Fruit fly (Drosophila melanogaster) whole organism, embryonic: ENCODE measurements around the gene CG43059.
A peak's percentile ranks its signal among the peaks of the same experiment; 100 is the strongest.

Experiments used
- Aef1 ChIP-seq: fragments of 200-800 bp; sonication (Bioruptor generic); IDR thresholded peaks from 3 replicates; pipeline ENCODE4 v1.3.6; 2022; ENCODE audit warnings: missing biosample characterization, missing genetic modification characterization
- B-H2 ChIP-seq: fragments of 200-800 bp; sonication (Bioruptor generic); optimal IDR thresholded peaks from 2 replicates; lab custom pipeline; 2018; ENCODE audit warnings: missing biosample characterization, mild to moderate bottlenecking, missing genetic modification characterization
- CG11398 ChIP-seq: fragments of 200-800 bp; sonication (Bioruptor generic); optimal IDR thresholded peaks from 2 replicates; lab custom pipeline; 2016; ENCODE audit warnings: missing biosample characterization, missing genetic modification characterization
- CG11456 ChIP-seq: fragments of 200-800 bp; sonication (Bioruptor generic); IDR thresholded peaks from 3 replicates; pipeline ENCODE4 v1.3.6; 2022; ENCODE audit warnings: missing biosample characterization, missing genetic modification characterization
- CG11723 ChIP-seq: fragments of 200-800 bp; sonication (Bioruptor generic); optimal IDR thresholded peaks from 2 replicates; lab custom pipeline; 2017; ENCODE audit warnings: missing biosample characterization, mild to moderate bottlenecking, missing genetic modification characterization
- CG1233 ChIP-seq: fragments of 200-800 bp; sonication (Bioruptor generic); optimal IDR thresholded peaks from 4 replicates; lab custom pipeline; 2018; ENCODE audit warnings: missing biosample characterization, mild to moderate bottlenecking, missing genetic modification characterization
- CG14441 ChIP-seq: fragments of 200-800 bp; sonication (Bioruptor generic); IDR thresholded peaks from 2 replicates; pipeline ENCODE4 v1.3.6; 2022; ENCODE audit warnings: missing biosample characterization, missing genetic modification characterization
- CG14710 ChIP-seq: fragments of 200-800 bp; sonication (Bioruptor generic); optimal IDR thresholded peaks from 3 replicates; lab custom pipeline; 2019; ENCODE audit warnings: missing biosample characterization, mild to moderate bottlenecking, missing genetic modification characterization, moderate library complexity
- CG15073 ChIP-seq: fragments of 200-800 bp; sonication (Bioruptor generic); optimal IDR thresholded peaks from 2 replicates; lab custom pipeline; 2016; ENCODE audit warnings: missing biosample characterization, missing genetic modification characterization
- CG15269 ChIP-seq: fragments of 200-800 bp; sonication (Bioruptor generic); optimal IDR thresholded peaks from 2 replicates; lab custom pipeline; 2018; ENCODE audit warnings: missing biosample characterization, mild to moderate bottlenecking, missing genetic modification characterization, moderate library complexity
- CG17912 ChIP-seq: fragments of 200-800 bp; sonication (Bioruptor generic); optimal IDR thresholded peaks from 2 replicates; lab custom pipeline; 2018; ENCODE audit warnings: missing biosample characterization, mild to moderate bottlenecking, missing genetic modification characterization
- CG18599 ChIP-seq: fragments of 200-800 bp; sonication (Bioruptor generic); optimal IDR thresholded peaks from 3 replicates; lab custom pipeline; 2017; ENCODE audit warnings: missing biosample characterization, missing genetic modification characterization, mild to moderate bottlenecking, moderate library complexity, missing genetic modification reagents
- CG32772 ChIP-seq: fragments of 200-800 bp; sonication (Bioruptor generic); IDR thresholded peaks from 2 replicates; pipeline ENCODE4 v1.3.6; 2022; ENCODE audit warnings: missing biosample characterization, missing genetic modification characterization
- CG6654 ChIP-seq: fragments of 200-800 bp; sonication (Bioruptor generic); optimal IDR thresholded peaks from 2 replicates; lab custom pipeline; 2017; ENCODE audit warnings: missing biosample characterization, mild to moderate bottlenecking, missing genetic modification characterization
- CG7556 ChIP-seq: fragments of 200-800 bp; sonication (Bioruptor generic); optimal IDR thresholded peaks from 2 replicates; lab custom pipeline; 2017; ENCODE audit warnings: missing biosample characterization, mild to moderate bottlenecking, missing genetic modification characterization
- CG8290 ChIP-seq, 3 experiments: fragments of 200-800 bp; sonication (Bioruptor generic); optimal IDR thresholded peaks; 2 replicates each; lab custom pipeline; 2016 to 2019; ENCODE audit warnings: missing biosample characterization in 3 of 3, missing genetic modification characterization in 3 of 3, mild to moderate bottlenecking in 2 of 3, moderate library complexity in 1 of 3
- CG9609 ChIP-seq: fragments of 200-800 bp; sonication (Bioruptor generic); optimal IDR thresholded peaks from 3 replicates; lab custom pipeline; 2016; ENCODE audit warnings: missing biosample characterization, missing genetic modification characterization
- CHES-1-like ChIP-seq: fragments of 200-800 bp; sonication (Bioruptor generic); optimal IDR thresholded peaks from 2 replicates; lab custom pipeline; 2016; ENCODE audit warnings: missing biosample characterization, missing genetic modification characterization
- CoRest ChIP-seq: fragments of 200-800 bp; sonication (Bioruptor generic); optimal IDR thresholded peaks from 3 replicates; lab custom pipeline; 2018; ENCODE audit warnings: missing biosample characterization, mild to moderate bottlenecking, missing genetic modification characterization, moderate library complexity
- Elba2 ChIP-seq: fragments of 200-800 bp; sonication (Bioruptor generic); optimal IDR thresholded peaks from 3 replicates; lab custom pipeline; 2016; ENCODE audit warnings: missing biosample characterization, missing genetic modification characterization
- Hmr ChIP-seq: fragments of 200-800 bp; sonication (Bioruptor generic); optimal IDR thresholded peaks from 3 replicates; lab custom pipeline; 2017; ENCODE audit warnings: mild to moderate bottlenecking, missing biosample characterization, missing genetic modification reagents, missing genetic modification characterization
- Hsf ChIP-seq: fragments of 200-800 bp; sonication (Bioruptor generic); optimal IDR thresholded peaks from 3 replicates; lab custom pipeline; 2016; ENCODE audit warnings: missing biosample characterization, missing genetic modification characterization
- MTF-1 ChIP-seq: fragments of 200-800 bp; sonication (Bioruptor generic); optimal IDR thresholded peaks from 2 replicates; lab custom pipeline; 2018; ENCODE audit warnings: missing biosample characterization, mild to moderate bottlenecking, missing genetic modification characterization, borderline replicate concordance
- NfI ChIP-seq: fragments of 200-800 bp; sonication (Bioruptor generic); optimal IDR thresholded peaks from 3 replicates; lab custom pipeline; 2018; ENCODE audit warnings: missing biosample characterization, mild to moderate bottlenecking, missing genetic modification characterization, moderate library complexity
- Sox102F ChIP-seq: fragments of 200-800 bp; sonication (Bioruptor generic); optimal IDR thresholded peaks from 2 replicates; lab custom pipeline; 2018; ENCODE audit warnings: missing biosample characterization, mild to moderate bottlenecking, missing genetic modification characterization, moderate library complexity
- abd-A ChIP-seq: fragments of 200-800 bp; sonication (Bioruptor generic); optimal IDR thresholded peaks from 3 replicates; lab custom pipeline; 2019; ENCODE audit warnings: missing biosample characterization, mild to moderate bottlenecking, missing genetic modification characterization, moderate library complexity
- amos ChIP-seq: fragments of 200-800 bp; sonication (Bioruptor generic); IDR thresholded peaks from 2 replicates; pipeline ENCODE4 v1.3.6; 2022; ENCODE audit warnings: missing biosample characterization, missing genetic modification characterization; ENCODE audit not compliant: partially characterized antibody
- bab2 ChIP-seq: fragments of 200-800 bp; sonication (Bioruptor generic); optimal IDR thresholded peaks from 2 replicates; lab custom pipeline; 2016; ENCODE audit warnings: missing biosample characterization, missing genetic modification characterization
- corto ChIP-seq: fragments of 200-800 bp; sonication (Bioruptor generic); optimal IDR thresholded peaks from 2 replicates; lab custom pipeline; 2016; ENCODE audit warnings: missing biosample characterization, mild to moderate bottlenecking, missing genetic modification characterization, moderate library complexity
- crol ChIP-seq: fragments of 200-800 bp; sonication (Bioruptor generic); IDR thresholded peaks from 2 replicates; pipeline ENCODE4 v1.3.6; 2022; ENCODE audit warnings: missing biosample characterization, missing genetic modification characterization
- cwo ChIP-seq: fragments of 200-800 bp; sonication (Bioruptor generic); optimal IDR thresholded peaks from 3 replicates; lab custom pipeline; 2017; ENCODE audit warnings: missing biosample characterization, missing genetic modification characterization, mild to moderate bottlenecking, moderate library complexity, missing genetic modification reagents
- dmrt11E ChIP-seq: fragments of 200-800 bp; sonication (Bioruptor generic); optimal IDR thresholded peaks from 3 replicates; lab custom pipeline; 2018; ENCODE audit warnings: missing biosample characterization, mild to moderate bottlenecking, missing genetic modification characterization, moderate library complexity
- esg ChIP-seq: fragments of 200-800 bp; sonication (Bioruptor generic); conservative IDR thresholded peaks from 2 replicates; pipeline ENCODE4 v1.3.6; 2022; ENCODE audit warnings: missing biosample characterization, missing genetic modification characterization
- gcm2 ChIP-seq: fragments of 200-800 bp; sonication (Bioruptor generic); optimal IDR thresholded peaks from 2 replicates; lab custom pipeline; 2016; ENCODE audit warnings: missing biosample characterization, missing genetic modification characterization
- her ChIP-seq: fragments of 200-800 bp; sonication (Bioruptor generic); optimal IDR thresholded peaks from 2 replicates; lab custom pipeline; 2016; ENCODE audit warnings: missing biosample characterization, missing genetic modification characterization
- insv ChIP-seq, 2 experiments: fragments of 200-800 bp; sonication (Bioruptor generic); optimal IDR thresholded peaks; 3 replicates each; lab custom pipeline; 2016 to 2018; ENCODE audit warnings: missing biosample characterization in 2 of 2, missing genetic modification characterization in 2 of 2
- lola ChIP-seq, 3 experiments: fragments of >200 bp in 2 of 3; fragments of 200-800 bp in 1 of 3; sonication (Bioruptor generic) in 1 of 3; optimal IDR thresholded peaks; 2 replicates each; lab custom pipeline; 2017 to 2019; ENCODE audit warnings: missing biosample characterization in 3 of 3, missing genetic modification characterization in 3 of 3, mild to moderate bottlenecking in 1 of 3, moderate library complexity in 1 of 3
- peb ChIP-seq: fragments of 200-800 bp; sonication (Bioruptor generic); IDR thresholded peaks from 2 replicates; pipeline ENCODE4 v1.3.6; 2022; ENCODE audit warnings: missing biosample characterization, missing genetic modification characterization
- rib ChIP-seq: fragments of 200-800 bp; sonication (Bioruptor generic); IDR thresholded peaks from 2 replicates; pipeline ENCODE4 v1.3.6; 2022; ENCODE audit warnings: missing biosample characterization, missing genetic modification characterization
- sc ChIP-seq, 3 experiments: fragments of >200 bp in 2 of 3; fragments of 200-800 bp in 1 of 3; sonication (Bioruptor generic) in 1 of 3; optimal IDR thresholded peaks; 2 replicates in 2 of 3; 3 replicates in 1 of 3; lab custom pipeline; 2017; ENCODE audit warnings: mild to moderate bottlenecking in 1 of 3, missing biosample characterization in 1 of 3, missing genetic modification characterization in 1 of 3, missing genetic modification reagents in 1 of 3
- slbo ChIP-seq: fragments of 200-800 bp; sonication (Bioruptor generic); IDR thresholded peaks from 2 replicates; pipeline ENCODE4 v1.3.6; 2022; ENCODE audit warnings: missing biosample characterization, missing genetic modification characterization
- tgo ChIP-seq: fragments of 200-800 bp; sonication (Bioruptor generic); IDR thresholded peaks from 3 replicates; pipeline ENCODE4 v1.3.6; 2022; ENCODE audit warnings: missing biosample characterization, missing genetic modification characterization
- tna ChIP-seq: fragments of 200-800 bp; sonication (Bioruptor generic); IDR thresholded peaks from 2 replicates; pipeline ENCODE4 v1.3.6; 2022; ENCODE audit warnings: missing biosample characterization, missing genetic modification characterization; ENCODE audit not compliant: partially characterized antibody
- unc-4 ChIP-seq: fragments of 200-800 bp; sonication (Bioruptor generic); IDR thresholded peaks from 2 replicates; pipeline ENCODE4 v1.3.6; 2022; ENCODE audit warnings: missing biosample characterization, missing genetic modification characterization; ENCODE audit not compliant: partially characterized antibody
- vnd ChIP-seq: fragments of 200-800 bp; sonication (Bioruptor generic); IDR thresholded peaks from 3 replicates; pipeline ENCODE4 v1.3.6; 2022; ENCODE audit warnings: missing biosample characterization, missing genetic modification characterization; ENCODE audit not compliant: partially characterized antibody
- wdn ChIP-seq: fragments of 200-800 bp; sonication (Bioruptor generic); IDR thresholded peaks from 2 replicates; pipeline ENCODE4 v1.3.6; 2022; ENCODE audit warnings: missing biosample characterization, missing genetic modification characterization

Gene CG43059

DNA sequence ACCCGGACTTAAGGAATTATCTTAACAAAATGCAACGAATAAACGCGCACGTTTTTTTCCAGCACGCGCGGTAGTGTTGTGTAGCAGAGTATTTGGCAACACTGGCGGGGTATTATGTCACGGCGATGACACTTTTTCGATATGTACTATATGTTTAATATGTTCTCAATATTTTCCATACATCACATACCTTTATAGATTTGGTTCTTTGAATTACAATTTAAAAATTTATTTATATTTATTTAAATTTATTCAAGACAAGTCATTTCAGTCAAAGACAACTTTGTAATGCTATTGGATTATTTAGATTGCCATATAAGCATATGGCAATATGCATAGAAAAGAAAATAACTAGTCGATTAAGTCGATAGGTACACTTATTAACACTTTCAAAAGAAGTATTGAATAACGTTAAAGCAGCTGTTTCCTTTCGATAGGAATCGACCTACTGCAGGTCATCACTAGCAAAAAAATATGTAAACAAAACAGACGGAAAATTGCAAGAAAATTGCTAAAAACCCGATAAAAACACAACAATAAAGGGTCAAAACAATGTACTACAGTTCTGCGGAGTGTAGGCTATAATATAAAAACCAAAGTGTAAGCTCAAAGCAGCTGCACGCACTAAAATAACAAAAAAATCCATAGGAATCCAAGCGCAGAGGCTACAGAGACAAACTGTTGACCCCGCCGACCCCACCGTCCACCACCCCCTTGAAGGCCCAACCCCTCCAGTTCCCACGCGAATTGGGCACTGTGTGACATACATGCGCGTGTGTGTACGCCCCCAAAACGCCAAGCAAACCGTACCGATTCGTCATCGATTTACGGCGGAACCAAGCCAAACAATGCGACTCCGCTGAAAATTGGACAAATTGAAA lies 27.6 kb upstream of the CG43059 start, which contains the start of the genes CG7182 and GAPcenA (continued):
- TF ChIP-seq Hsf (GFP tag; lab: Kevin White, UChicago): peak; percentile 36
- TF ChIP-seq lola (GFP tag; optimal IDR thresholded peaks at IDR 0.05; lab: Kevin White, UChicago): peak in 1 of 3 experiments; percentile 77
- no peak for TF ChIP-seq rib (GFP tag; lab: Robert Waterston, UW)
- TF ChIP-seq bab2: peak; percentile 7
- no peak for TF ChIP-seq CG11456
- peak; percentile 70 for TF ChIP-seq slbo (GFP tag; lab: Robert Waterston, UW)
- TF ChIP-seq insv (GFP tag; optimal IDR thresholded peaks at IDR 0.05; lab: Kevin White, UChicago): peak in 1 of 2 experiments; percentile 46
- no peak for TF ChIP-seq peb (GFP tag; lab: Robert Waterston, UW)
- no peak for TF ChIP-seq tna (GFP tag; lab: Robert Waterston, UW)
- no peak for TF ChIP-seq gcm2 (GFP tag; lab: Kevin White, UChicago)
- no peak for TF ChIP-seq sc (optimal IDR thresholded peaks at IDR 0.05; lab: Kevin White, UChicago)
- TF ChIP-seq sc (GFP tag; optimal IDR thresholded peaks at IDR 0.05; lab: Kevin White, UChicago): peak; percentile 56
- TF ChIP-seq Elba2 (GFP tag; lab: Kevin White, UChicago): peak; percentile 60
- no peak for TF ChIP-seq CHES-1-like
- TF ChIP-seq CG17912 (GFP tag; lab: Kevin White, UChicago): no peak
- TF ChIP-seq crol (GFP tag; lab: Robert Waterston, UW): peak; percentile 99
- no peak; the same call in none of the 3 replicates for TF ChIP-seq vnd
- peak; percentile 83 for TF ChIP-seq B-H2 (GFP tag; lab: Kevin White, UChicago)
- peak; percentile 75 for TF ChIP-seq CG18599
- TF ChIP-seq NfI: peak; percentile 75
- TF ChIP-seq CG11723: peak; percentile 34
- TF ChIP-seq dmrt11E: peak; percentile 65
- TF ChIP-seq CG11398 (GFP tag; lab: Kevin White, UChicago): peak; percentile 10
- TF ChIP-seq CG9609 (GFP tag; lab: Kevin White, UChicago): peak; percentile 16
- peak; percentile 63 for TF ChIP-seq cwo (GFP tag; lab: Kevin White, UChicago)
- TF ChIP-seq amos (GFP tag; lab: Robert Waterston, UW): peak; percentile 35; the same call in 1 of the 2 replicates
- no peak for TF ChIP-seq MTF-1 (GFP tag; lab: Kevin White, UChicago)
- peak; percentile 86 for TF ChIP-seq CoRest (tag; lab: Kevin White, UChicago)
- TF ChIP-seq Hmr (GFP tag; lab: Kevin White, UChicago): peak; percentile 78
- TF ChIP-seq esg: no peak
- peak; percentile 61 for TF ChIP-seq Sox102F
- no peak; the same call in 1 of the 2 replicates for TF ChIP-seq CG14441 (GFP tag; lab: Robert Waterston, UW)
- peak; percentile 76 for TF ChIP-seq CG8290 (GFP tag; optimal IDR thresholded peaks at IDR 0.05; lab: Kevin White, UChicago)
- TF ChIP-seq CG8290 (tag; optimal IDR thresholded peaks at IDR 0.05; lab: Kevin White, UChicago): peak in 1 of 2 experiments; percentile 38
- TF ChIP-seq corto (GFP tag; lab: Kevin White, UChicago): no peak
- TF ChIP-seq CG7556: peak; percentile 76
- peak; percentile 2 for TF ChIP-seq her (GFP tag; lab: Kevin White, UChicago)
- peak; percentile 22 for TF ChIP-seq CG6654 (GFP tag; lab: Kevin White, UChicago)
- no peak for TF ChIP-seq wdn (GFP tag; lab: Robert Waterston, UW)
- peak; percentile 73 for TF ChIP-seq CG1233 (GFP tag; lab: Kevin White, UChicago)
- peak; percentile 76 for TF ChIP-seq CG15269
- TF ChIP-seq CG32772 (GFP tag; lab: Robert Waterston, UW): peak; percentile 33; the same call in 1 of the 2 replicates
- peak; percentile 90 for TF ChIP-seq CG14710
- TF ChIP-seq Aef1 (GFP tag; lab: Robert Waterston, UW): peak; percentile 39; the same call in 1 of the 3 replicates
- TF ChIP-seq abd-A (tag; lab: Kevin White, UChicago): no peak
- no peak for TF ChIP-seq CG15073
- peak; percentile 64 for TF ChIP-seq unc-4 (GFP tag; lab: Robert Waterston, UW)
- TF ChIP-seq tgo (GFP tag; lab: Robert Waterston, UW): peak; percentile 46
